Worm (Caenorhabditis elegans): ENCODE measurements around the gene tdo-2.

DNA sequence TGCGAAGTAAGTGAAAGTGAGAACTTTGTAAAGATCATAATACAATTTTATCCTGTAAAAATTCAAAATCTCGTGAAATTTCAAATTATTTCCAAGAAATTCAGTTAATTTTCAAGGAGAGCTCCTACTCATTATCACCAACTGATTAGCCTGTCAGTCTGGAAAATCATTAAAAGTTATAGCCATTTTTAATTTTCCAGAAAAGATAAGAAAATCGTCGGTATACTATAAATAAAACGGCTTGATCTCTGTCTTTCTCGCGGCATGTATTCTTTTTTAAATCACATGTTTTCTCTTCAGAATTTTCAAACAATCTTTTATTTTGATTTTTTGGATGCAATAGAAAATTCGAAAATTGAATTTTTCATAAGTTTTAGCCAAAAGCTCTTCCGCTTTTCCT, 29.2 kb upstream of the tdo-2 start:
- no peak for TF ChIP-seq pha-4 (tag; optimal IDR thresholded peaks at IDR 0.05)
- no peak for TF ChIP-seq rcor-1 (GFP tag; IDR thresholded peaks at IDR 0.05)
- TF ChIP-seq madf-10 (tag; optimal IDR thresholded peaks at IDR 0.05), result no peak
